Worm (Caenorhabditis elegans): ENCODE measurements around the gene rpl-32.
A peak's percentile ranks its signal among the peaks of the same experiment; 100 is the strongest.

rpl-32 gene

DNA sequence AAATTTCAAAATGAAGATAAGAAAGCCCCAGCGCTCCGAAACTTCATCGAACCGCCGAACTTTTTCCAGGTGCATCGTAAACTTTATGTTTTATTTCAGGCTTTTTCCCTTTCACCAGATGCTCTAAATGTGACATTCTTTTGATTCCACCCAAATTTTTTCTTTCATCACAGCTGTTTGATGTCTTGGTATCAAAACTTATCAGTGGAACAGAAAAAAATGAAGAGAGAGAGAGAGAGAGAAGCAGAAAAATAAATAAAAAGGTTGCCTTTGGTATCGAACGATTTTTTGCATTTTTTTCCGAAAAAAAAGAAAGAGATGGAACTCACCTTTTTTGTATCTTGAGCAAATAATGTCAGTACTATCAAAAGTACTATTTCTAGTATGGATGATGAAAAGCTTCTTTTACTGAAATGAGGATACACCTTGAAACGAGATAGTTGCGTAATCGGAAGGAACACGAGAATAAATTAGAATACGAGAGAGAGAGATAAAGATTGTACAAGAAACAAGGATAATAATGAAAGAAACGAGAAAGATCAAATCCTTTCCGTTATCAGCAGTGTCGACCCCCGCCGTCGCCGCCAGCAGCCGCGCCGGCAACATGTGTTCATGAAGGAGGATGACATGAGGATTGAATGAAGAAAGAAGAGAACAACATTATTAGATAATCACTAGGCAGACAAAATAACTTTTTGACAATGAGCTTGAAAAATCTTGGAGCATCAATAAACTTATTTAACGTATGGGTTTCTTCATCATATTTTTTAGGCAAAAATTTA lies 19.4 kb upstream of the rpl-32 start:
- TF ChIP-seq ceh-82 (tag; optimal IDR thresholded peaks at IDR 0.05) (no peak), daf-12 (tag; optimal IDR thresholded peaks at IDR 0.05) (no peak), tbx-2 (tag; optimal IDR thresholded peaks at IDR 0.05) (no peak), ceh-9 (tag; optimal IDR thresholded peaks at IDR 0.05) (no peak), ztf-4 (tag; optimal IDR thresholded peaks at IDR 0.05) (no peak), eor-1 (tag; optimal IDR thresholded peaks at IDR 0.05) (no peak), elt-2 (tag; optimal IDR thresholded peaks at IDR 0.05) (peak; percentile 41), nhr-237 (tag; optimal IDR thresholded peaks at IDR 0.05) (no peak), nfya-1 (tag; optimal IDR thresholded peaks at IDR 0.05; ENCODE audit: insufficient read depth) (no peak), elt-1 (tag; optimal IDR thresholded peaks at IDR 0.05) (no peak), hmg-11 (tag; optimal IDR thresholded peaks at IDR 0.05) (no peak), pha-4 (tag; optimal IDR thresholded peaks at IDR 0.05) (peak; percentile 60), ztf-11 (tag; optimal IDR thresholded peaks at IDR 0.05) (no peak)

DNA sequence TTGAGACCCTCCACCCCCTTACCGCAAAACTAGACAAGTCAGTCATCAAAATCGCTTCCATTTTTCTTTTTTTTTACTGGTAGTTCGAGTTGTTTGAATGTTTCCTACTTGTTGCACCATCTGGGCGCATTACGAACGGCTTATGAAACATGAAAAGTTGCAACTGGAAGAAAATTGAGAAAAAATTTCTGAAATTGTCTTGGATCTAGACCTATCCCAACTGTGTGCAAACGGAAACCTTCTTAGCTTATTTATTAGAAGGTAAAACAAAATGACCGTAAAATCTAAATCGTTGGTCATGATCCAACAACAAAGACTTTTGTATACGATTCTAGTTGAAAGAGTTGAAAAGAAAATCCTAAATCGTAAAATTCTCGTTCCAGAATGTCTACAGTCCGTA lies 17.6 kb upstream of the rpl-32 start:
- TF ChIP-seq eor-1 (tag; optimal IDR thresholded peaks at IDR 0.05) (no peak), nhr-12 (tag; optimal IDR thresholded peaks at IDR 0.05) (no peak)

DNA sequence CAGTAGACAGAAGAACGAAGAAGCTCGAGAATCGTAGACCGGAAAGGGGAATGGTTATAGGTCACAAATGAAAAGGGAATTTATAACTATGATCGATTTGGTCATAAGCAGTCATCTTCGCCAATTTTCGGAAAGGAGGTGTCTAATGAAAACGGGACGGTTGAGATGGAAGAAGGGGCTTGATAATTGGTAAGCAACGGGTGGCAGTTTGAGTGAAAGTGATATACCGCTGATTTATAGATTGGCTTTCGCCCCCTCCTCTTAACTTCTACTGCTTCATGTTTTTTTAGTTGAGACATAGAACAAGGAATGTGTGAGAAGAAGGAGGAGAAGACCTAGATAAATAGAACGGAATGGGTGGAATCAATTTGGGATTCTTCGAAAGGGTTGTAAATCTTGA lies 15.9 kb upstream of the rpl-32 start:
- no peak for TF ChIP-seq elt-2 (tag; optimal IDR thresholded peaks at IDR 0.05)
- no peak for TF ChIP-seq tbx-2 (tag; optimal IDR thresholded peaks at IDR 0.05)
- no peak for TF ChIP-seq aly-2 (tag; optimal IDR thresholded peaks at IDR 0.05)
- no peak for TF ChIP-seq nhr-23 (tag; optimal IDR thresholded peaks at IDR 0.05)
- no peak for TF ChIP-seq nhr-12 (tag; optimal IDR thresholded peaks at IDR 0.05)
- TF ChIP-seq mml-1 (tag; optimal IDR thresholded peaks at IDR 0.05): no peak
- no peak for TF ChIP-seq ztf-11 (tag; optimal IDR thresholded peaks at IDR 0.05)

DNA sequence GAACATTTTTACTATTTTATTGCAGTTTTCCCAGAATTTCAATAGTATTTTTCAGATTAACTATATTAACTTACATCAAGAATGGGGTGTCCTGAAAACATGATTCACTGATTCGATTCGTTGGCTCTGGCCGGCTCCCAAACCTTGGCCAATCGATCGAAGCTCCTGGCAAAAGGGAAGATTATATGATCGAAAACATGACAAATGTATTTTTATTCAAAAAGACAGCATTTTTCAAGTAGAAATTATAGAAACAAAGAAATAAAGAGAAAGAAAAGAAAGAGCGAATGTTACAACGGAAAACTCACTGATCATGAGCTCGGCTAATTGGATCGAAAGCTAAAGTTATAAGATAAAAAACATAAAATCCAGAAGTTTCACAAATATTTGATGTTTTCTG lies 13.9 kb upstream of the rpl-32 start, which contains the start of gene T24B8.4:
Gene T24B8.4, minus strand, starts transcription at position 101 of the 400 bp plus-strand sequence.
- no peak for TF ChIP-seq ztf-4 (tag; optimal IDR thresholded peaks at IDR 0.05)
- TF ChIP-seq ceh-82 (tag; optimal IDR thresholded peaks at IDR 0.05): no peak
- TF ChIP-seq sea-2 (GFP tag; optimal IDR thresholded peaks at IDR 0.05): no peak
- no peak for TF ChIP-seq nhr-237 (tag; optimal IDR thresholded peaks at IDR 0.05)
- TF ChIP-seq nhr-67 (tag; optimal IDR thresholded peaks at IDR 0.05): no peak
- no peak for TF ChIP-seq egl-5 (tag; optimal IDR thresholded peaks at IDR 0.05)
- no peak for TF ChIP-seq nhr-28 (tag; optimal IDR thresholded peaks at IDR 0.05)
- no peak for TF ChIP-seq nhr-23 (tag; optimal IDR thresholded peaks at IDR 0.05)
- no peak for TF ChIP-seq snpc-4 (tag; optimal IDR thresholded peaks at IDR 0.05)
- TF ChIP-seq nhr-25 (tag; optimal IDR thresholded peaks at IDR 0.05): no peak
- TF ChIP-seq elt-1 (tag; optimal IDR thresholded peaks at IDR 0.05): no peak
- TF ChIP-seq nfya-1 (tag; optimal IDR thresholded peaks at IDR 0.05; ENCODE audit: insufficient read depth): no peak

DNA sequence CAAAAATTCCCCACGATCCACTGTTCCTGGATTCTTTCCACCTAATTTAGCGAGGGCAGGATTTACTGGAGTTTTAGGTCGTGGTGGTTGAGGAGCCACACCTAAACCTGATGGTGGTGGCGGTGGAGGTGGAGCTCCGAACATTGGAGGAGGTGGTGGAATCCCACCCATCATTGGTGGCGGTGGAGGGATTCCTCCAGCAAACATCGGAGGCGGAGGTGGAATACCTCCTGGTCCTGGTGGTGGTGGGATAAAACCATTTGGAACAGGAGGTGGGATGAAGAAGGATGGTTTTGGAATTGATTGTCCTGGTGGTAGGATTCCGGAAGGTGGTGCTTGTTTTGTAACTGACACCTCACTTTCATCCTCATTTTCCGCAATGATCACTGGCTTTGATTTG lies 13.0 kb upstream of the rpl-32 start:
- TF ChIP-seq nhr-25 (tag; optimal IDR thresholded peaks at IDR 0.05): no peak
- TF ChIP-seq unc-62 (GFP tag; optimal IDR thresholded peaks at IDR 0.05): no peak
- no peak for TF ChIP-seq ztf-11 (tag; optimal IDR thresholded peaks at IDR 0.05)
- TF ChIP-seq nhr-23 (tag; optimal IDR thresholded peaks at IDR 0.05): no peak
- no peak for TF ChIP-seq lsy-12 (tag; optimal IDR thresholded peaks at IDR 0.05)
- TF ChIP-seq egl-27 (tag; optimal IDR thresholded peaks at IDR 0.05): no peak
- no peak for TF ChIP-seq nhr-76 (tag; optimal IDR thresholded peaks at IDR 0.05)
- no peak for TF ChIP-seq ama-1 (optimal IDR thresholded peaks at IDR 0.05)
- TF ChIP-seq elt-1 (tag; optimal IDR thresholded peaks at IDR 0.05): no peak
- no peak for TF ChIP-seq jun-1 (tag; optimal IDR thresholded peaks at IDR 0.05)

DNA sequence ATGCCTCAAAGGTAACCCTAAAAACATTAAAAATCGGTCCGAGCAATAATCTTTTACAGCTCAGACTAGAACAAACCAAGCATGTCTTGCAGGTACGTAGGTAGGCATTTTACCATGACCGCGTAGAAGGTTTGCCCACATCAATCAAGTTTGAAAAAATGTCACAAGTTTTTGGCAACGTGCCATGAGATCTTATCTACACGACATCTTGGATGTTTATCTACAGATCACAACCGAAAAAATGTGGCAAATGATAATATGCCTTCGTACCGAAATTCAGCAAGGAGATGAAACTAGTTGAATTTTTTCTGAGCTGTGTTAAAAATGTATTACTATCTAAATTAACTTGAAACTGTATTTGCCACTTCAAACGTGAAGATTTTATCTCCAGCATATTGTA lies 7.6 kb upstream of the rpl-32 start:
- TF ChIP-seq sea-2 (GFP tag; optimal IDR thresholded peaks at IDR 0.05) (no peak), elt-1 (tag; optimal IDR thresholded peaks at IDR 0.05) (peak; percentile 94), nhr-25 (tag; optimal IDR thresholded peaks at IDR 0.05) (peak; percentile 54), elt-2 (tag; optimal IDR thresholded peaks at IDR 0.05) (no peak)
